Worm (Caenorhabditis elegans) whole organism, dauer: ENCODE data around the gene C17C3.24.

Source experiments
- unc-62 ChIP-seq: sonication (generic microtip); optimal IDR thresholded peaks from 2 replicates; lab custom pipeline; 2017; ENCODE audit warnings: missing biosample characterization, missing genetic modification reagents, missing genetic modification characterization

Gene C17C3.24

ce11 chrII:5522637-5523036 is 18.9 kb downstream of the C17C3.24 start, which contains the start of gene ZK177.11:
Gene ZK177.11 (plus strand): TSS chrII:5522937.
- no peak for TF ChIP-seq unc-62 (GFP tag; lab: Kevin White, UChicago)

ce11 chrII:5521411-5521810 is 20.2 kb downstream of the C17C3.24 start, which contains the start of gene ZK177.12:
Gene ZK177.12 (plus strand): TSS chrII:5521711.
- TF ChIP-seq unc-62 (GFP tag; lab: Kevin White, UChicago) = no peak

ce11 chrII:5518910-5519309 is 22.7 kb downstream of the C17C3.24 start, which contains the start of gene ZK177.2:
Gene ZK177.2 (plus strand): TSS chrII:5519210.
- no peak for TF ChIP-seq unc-62 (GFP tag; lab: Kevin White, UChicago)

- no peak for TF ChIP-seq unc-62 (GFP tag; lab: Kevin White, UChicago)
Observed at ce11 chrII:5518055-5518454, 23.5 kb downstream of the C17C3.24 start.

- no peak for TF ChIP-seq unc-62 (GFP tag; lab: Kevin White, UChicago)
Observed at ce11 chrII:5517643-5518042, 23.9 kb downstream of the C17C3.24 start, which contains the start of gene ZK177.9. Gene ZK177.9 (minus strand): TSS chrII:5517743.

ce11 chrII:5515542-5515941 is 26.0 kb downstream of the C17C3.24 start, which contains the start of gene ZK177.3:
Gene ZK177.3 (plus strand): TSS chrII:5515842.
- TF ChIP-seq unc-62 (GFP tag; lab: Kevin White, UChicago) = no peak

- no peak for TF ChIP-seq unc-62 (GFP tag; lab: Kevin White, UChicago)
Observed at ce11 chrII:5514846-5515245, 26.7 kb downstream of the C17C3.24 start, which contains the start of gene sahd-1. Gene sahd-1 (minus strand): TSS chrII:5514945.

- no peak for TF ChIP-seq unc-62 (GFP tag; lab: Kevin White, UChicago)
Observed at ce11 chrII:5512473-5513097, 29.0 kb downstream of the C17C3.24 start.

- TF ChIP-seq unc-62 (GFP tag; lab: Kevin White, UChicago) = no peak
Observed at ce11 chrII:5511417-5512353, 29.9 kb downstream of the C17C3.24 start.

ce11 chrII:5505820-5506287 is 35.7 kb downstream of the C17C3.24 start, which contains the start of gene npp-24:
Gene npp-24 (plus strand): TSS chrII:5505870.
- TF ChIP-seq unc-62 (GFP tag; lab: Kevin White, UChicago) = no peak

ce11 chrII:5503760-5504159 is 37.8 kb downstream of the C17C3.24 start, which contains the start of gene cyp-44A1:
Gene cyp-44A1 (plus strand): TSS chrII:5504044.
- TF ChIP-seq unc-62 (GFP tag; lab: Kevin White, UChicago) = no peak

ce11 chrII:5500986-5501657 is 40.5 kb downstream of the C17C3.24 start, which contains the start of gene F12A10.8:
Gene F12A10.8 (minus strand): TSS chrII:5501064.
- TF ChIP-seq unc-62 (GFP tag; lab: Kevin White, UChicago) = no peak

ce11 chrII:5500470-5500869 is 41.1 kb downstream of the C17C3.24 start, which contains the start of gene fzy-1:
Gene fzy-1 (plus strand): TSS chrII:5500770.
- TF ChIP-seq unc-62 (GFP tag; lab: Kevin White, UChicago) = no peak

ce11 chrII:5498156-5498739 is 43.3 kb downstream of the C17C3.24 start, which contains the start of the genes suex-1 and F12A10.9:
Gene suex-1 (minus strand): TSS chrII:5498256.
Gene F12A10.9 (plus strand): TSS chrII:5498689.
- TF ChIP-seq unc-62 (GFP tag; lab: Kevin White, UChicago) = no peak
